Fruit fly (Drosophila melanogaster): ENCODE results near the gene p38a.

The p38a gene

DNA sequence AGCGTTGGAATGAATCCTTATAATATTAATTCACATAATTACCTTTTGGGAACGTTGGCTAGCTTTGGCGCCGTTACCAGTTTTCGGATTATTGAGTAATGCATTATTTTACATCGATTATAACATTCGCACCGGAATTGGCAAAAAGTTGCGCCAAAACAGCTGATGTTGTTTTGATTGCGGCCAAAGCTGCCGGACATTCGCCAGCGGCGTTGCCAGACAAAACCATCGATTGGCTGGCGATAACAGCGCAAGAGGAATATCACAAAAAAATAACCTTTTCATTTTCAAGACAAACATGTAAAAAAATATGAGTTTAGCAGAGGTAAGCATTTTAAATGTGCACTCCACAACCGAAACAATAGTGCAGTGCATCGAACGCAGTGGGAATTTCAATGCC is 22.0 kb downstream of the p38a start, which contains the start of the genes GatB and Tsc1 (continued):
- TF ChIP-seq CG13287 (GFP tag; IDR thresholded peaks at IDR 0.05; ENCODE audit: partially characterized antibody) (peak; percentile 69), CG4617 (GFP tag; optimal IDR thresholded peaks at IDR 0.05; ENCODE audit: borderline replicate concordance) (peak; percentile 75), nmo (GFP tag; optimal IDR thresholded peaks at IDR 0.05) (peak; percentile 34), Pdp1 (GFP tag; optimal IDR thresholded peaks at IDR 0.05) (peak in 1 of 2 experiments; percentile 82), Eip74EF (GFP tag; optimal IDR thresholded peaks at IDR 0.05) (no peak), CG14710 (tag; optimal IDR thresholded peaks at IDR 0.05) (peak; percentile 14), Nf-YC (tag; optimal IDR thresholded peaks at IDR 0.05) (no peak), gce (GFP tag; IDR thresholded peaks at IDR 0.05) (no peak), CG17328 (GFP tag; IDR thresholded peaks at IDR 0.05) (no peak), sens (GFP tag) (peak; percentile 6), abd-A (tag; optimal IDR thresholded peaks at IDR 0.05) (no peak), CG3838 (GFP tag; optimal IDR thresholded peaks at IDR 0.05) (peak; percentile 97), ham (GFP tag; IDR thresholded peaks at IDR 0.05) (no peak), sna (GFP tag; IDR thresholded peaks at IDR 0.05; ENCODE audit: partially characterized antibody) (peak; percentile 46; the same call in 1 of the 2 replicates), CG11695 (GFP tag; IDR thresholded peaks at IDR 0.05) (no peak), CG16863 (GFP tag; optimal IDR thresholded peaks at IDR 0.05) (no peak), CG3995 (GFP tag; optimal IDR thresholded peaks at IDR 0.05) (peak; percentile 53), Dll (GFP tag; IDR thresholded peaks at IDR 0.05; ENCODE audit: partially characterized antibody) (0 out of 4 replicates have a peak, but pooled peaks have one; percentile 26), CG17385 (GFP tag; optimal IDR thresholded peaks at IDR 0.05) (peak; percentile 46), grn (GFP tag; optimal IDR thresholded peaks at IDR 0.05) (peak; percentile 81), wek (GFP tag; optimal IDR thresholded peaks at IDR 0.05) (peak; percentile 17), Opbp (GFP tag; IDR thresholded peaks at IDR 0.05; ENCODE audit: partially characterized antibody) (0 out of 3 replicates have a peak, but pooled peaks have one; percentile 51), rib (GFP tag; IDR thresholded peaks at IDR 0.05) (0 out of 2 replicates have a peak, but pooled peaks have one; percentile 21), trh (GFP tag; optimal IDR thresholded peaks at IDR 0.05) (no peak), CG3847 (GFP tag; IDR thresholded peaks at IDR 0.05) (peak; percentile 68), MBD-R2 (GFP tag; IDR thresholded peaks at IDR 0.05) (peak; percentile 98), CG2116 (GFP tag; optimal IDR thresholded peaks at IDR 0.05) (peak; percentile 45), Sry-δ (GFP tag; optimal IDR thresholded peaks at IDR 0.05) (peak; percentile 45), CG12236 (GFP tag; optimal IDR thresholded peaks at IDR 0.05) (no peak), bbx (GFP tag; IDR thresholded peaks at IDR 0.05; ENCODE audit: partially characterized antibody) (peak; percentile 50; the same call in 1 of the 2 replicates), CG7963 (GFP tag; IDR thresholded peaks at IDR 0.05; ENCODE audit: partially characterized antibody) (peak; percentile 37; the same call in 1 of the 3 replicates)

dm6 chr3R:24122369-24122768 is 29.8 kb downstream of the p38a start:
- TF ChIP-seq CG13424 (tag; optimal IDR thresholded peaks at IDR 0.05) (no peak), fru (optimal IDR thresholded peaks at IDR 0.05) (no peak), pan (optimal IDR thresholded peaks at IDR 0.05) (no peak), pan (GFP tag; optimal IDR thresholded peaks at IDR 0.05 in 1 of 2, IDR thresholded peaks at IDR 0.05 in 1 of 2) (no peak), Sry-β (GFP tag; optimal IDR thresholded peaks at IDR 0.05) (no peak), CG32532 (GFP tag; IDR thresholded peaks at IDR 0.05) (no peak), oc (tag; optimal IDR thresholded peaks at IDR 0.05) (no peak), CG8359 (GFP tag; optimal IDR thresholded peaks at IDR 0.05; ENCODE audit: borderline replicate concordance) (no peak), yki (optimal IDR thresholded peaks at IDR 0.05) (no peak), CG5245 (GFP tag; optimal IDR thresholded peaks at IDR 0.05) (no peak), ttk (GFP tag; IDR thresholded peaks at IDR 0.05) (no peak), zfh1 (GFP tag; IDR thresholded peaks at IDR 0.05) (no peak), CG31441 (GFP tag; IDR thresholded peaks at IDR 0.05) (no peak), CG9876 (GFP tag; optimal IDR thresholded peaks at IDR 0.05) (no peak), crc (GFP tag; optimal IDR thresholded peaks at IDR 0.05) (no peak), vnd (GFP tag; IDR thresholded peaks at IDR 0.05; ENCODE audit: partially characterized antibody) (no peak), CG33557 (GFP tag; optimal IDR thresholded peaks at IDR 0.05) (no peak), hkb (optimal IDR thresholded peaks at IDR 0.05) (no peak), hkb (GFP tag; IDR thresholded peaks at IDR 0.05) (no peak)
